Fruit fly (Drosophila melanogaster): ENCODE results near the gene CG4815.

CG4815 gene

DNA sequence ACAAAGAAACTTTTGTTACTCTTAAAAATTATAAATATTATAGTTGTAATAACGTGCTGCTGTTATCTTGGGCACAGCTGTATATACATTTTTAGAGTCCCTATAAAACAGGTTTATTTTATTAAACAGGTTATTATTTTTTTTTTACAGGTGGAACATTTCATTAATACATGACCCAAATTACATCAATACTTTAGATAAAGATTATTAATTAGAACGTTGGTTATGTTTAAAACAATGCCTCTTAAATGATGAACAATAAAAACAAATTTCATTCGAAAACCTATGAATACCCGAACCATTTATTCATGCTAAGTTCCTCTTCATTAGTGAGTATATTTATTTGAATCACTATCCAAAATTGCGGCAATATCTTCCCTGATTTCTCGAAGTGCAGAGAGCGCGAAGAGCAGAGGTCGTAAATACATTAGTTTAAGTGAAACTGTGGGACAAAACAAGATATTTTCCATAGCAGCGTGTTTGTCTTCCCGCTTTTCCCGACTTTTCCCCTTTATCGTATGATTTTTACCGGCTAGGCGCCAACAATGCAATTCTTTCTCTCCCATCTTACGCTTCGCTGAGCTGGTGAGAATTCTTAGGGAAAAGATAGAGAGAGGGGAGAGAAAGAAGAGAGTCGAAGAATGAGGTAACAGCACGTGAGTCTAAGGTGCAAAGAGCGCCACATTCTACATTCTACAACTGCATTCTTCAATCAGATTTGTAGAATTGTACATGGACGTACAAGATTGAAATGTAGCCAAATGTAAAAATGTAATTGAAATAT lies 1.7 kb downstream of the CG4815 start (continued):
- TF ChIP-seq trh (GFP tag; optimal IDR thresholded peaks at IDR 0.05) = no peak
- TF ChIP-seq Taf1 (GFP tag; IDR thresholded peaks at IDR 0.05) = peak; percentile 38; the same call in 1 of the 2 replicates
- TF ChIP-seq CG8944 (GFP tag; optimal IDR thresholded peaks at IDR 0.05) = peak; percentile 36
- no peak for TF ChIP-seq CG13296 (GFP tag; optimal IDR thresholded peaks at IDR 0.05)
- TF ChIP-seq CG1233 (GFP tag; optimal IDR thresholded peaks at IDR 0.05) = peak; percentile 25
- TF ChIP-seq row (GFP tag; IDR thresholded peaks at IDR 0.05) = peak; percentile 76
- TF ChIP-seq CG31224 (GFP tag; IDR thresholded peaks at IDR 0.05) = peak; percentile 20; the same call in 1 of the 2 replicates
- no peak for TF ChIP-seq CG13287 (GFP tag; IDR thresholded peaks at IDR 0.05; ENCODE audit: partially characterized antibody)
- peak; percentile 11 for TF ChIP-seq kni (GFP tag; optimal IDR thresholded peaks at IDR 0.05)
- no peak for TF ChIP-seq Jarid2 (GFP tag; optimal IDR thresholded peaks at IDR 0.05)
- TF ChIP-seq CG31441 (GFP tag; IDR thresholded peaks at IDR 0.05) = peak; percentile 31; the same call in 1 of the 2 replicates
- peak; percentile 31 for TF ChIP-seq jing (GFP tag; optimal IDR thresholded peaks at IDR 0.05)
- TF ChIP-seq CG13624 (GFP tag; optimal IDR thresholded peaks at IDR 0.05) = peak; percentile 25
- TF ChIP-seq CG7372 (GFP tag; IDR thresholded peaks at IDR 0.05) = no peak
- no peak for TF ChIP-seq btn (GFP tag; optimal IDR thresholded peaks at IDR 0.05)
- TF ChIP-seq grau (tag; optimal IDR thresholded peaks at IDR 0.05) = peak; percentile 41
- no peak for TF ChIP-seq CG10462 (GFP tag; optimal IDR thresholded peaks at IDR 0.05)
- peak; percentile 62 for TF ChIP-seq tgo (GFP tag; IDR thresholded peaks at IDR 0.05)
- no peak for TF ChIP-seq tna (GFP tag; IDR thresholded peaks at IDR 0.05; ENCODE audit: partially characterized antibody)
- no peak; the same call in 1 of the 2 replicates for TF ChIP-seq Ada2b (GFP tag; IDR thresholded peaks at IDR 0.05)
- peak; percentile 65 for TF ChIP-seq CG9437 (GFP tag; optimal IDR thresholded peaks at IDR 0.05)
- TF ChIP-seq CG15696 (tag; optimal IDR thresholded peaks at IDR 0.05) = no peak
- TF ChIP-seq Ptx1 (GFP tag; IDR thresholded peaks at IDR 0.05) = peak; percentile 54; the same call in 1 of the 2 replicates
- no peak for TF ChIP-seq gfzf (GFP tag; optimal IDR thresholded peaks at IDR 0.05)
- no peak for TF ChIP-seq ro (GFP tag; IDR thresholded peaks at IDR 0.05)
- TF ChIP-seq Oli (tag; optimal IDR thresholded peaks at IDR 0.05) = peak; percentile 27
- no peak for TF ChIP-seq Eip74EF (GFP tag; optimal IDR thresholded peaks at IDR 0.05)
- peak; percentile 55 for TF ChIP-seq zfh2 (GFP tag; optimal IDR thresholded peaks at IDR 0.05)
- TF ChIP-seq Pdp1 (GFP tag; optimal IDR thresholded peaks at IDR 0.05) = peak; percentile 36 to 65
- 0 out of 4 replicates have a peak, but pooled peaks have one; percentile 72 for TF ChIP-seq chinmo (GFP tag; IDR thresholded peaks at IDR 0.05; ENCODE audit: partially characterized antibody)
- peak; percentile 4 for TF ChIP-seq nerfin-1 (tag; optimal IDR thresholded peaks at IDR 0.05)
- peak; percentile 69 for TF ChIP-seq CG9932 (GFP tag; IDR thresholded peaks at IDR 0.05)
- no peak for TF ChIP-seq Ets97D (GFP tag; optimal IDR thresholded peaks at IDR 0.05)
- no peak for TF ChIP-seq psq (GFP tag; optimal IDR thresholded peaks at IDR 0.05)
- no peak for TF ChIP-seq Awh (GFP tag; IDR thresholded peaks at IDR 0.05)
- peak in 1 of 2 experiments; percentile 36 for TF ChIP-seq Hr51 (GFP tag; optimal IDR thresholded peaks at IDR 0.05)
- TF ChIP-seq seq (GFP tag; IDR thresholded peaks at IDR 0.05) = peak; percentile 39; the same call in 1 of the 2 replicates
- TF ChIP-seq CG14667 (GFP tag; IDR thresholded peaks at IDR 0.05) = peak; percentile 43
- no peak for TF ChIP-seq NC2β (GFP tag; optimal IDR thresholded peaks at IDR 0.05)
- no peak for TF ChIP-seq Vsx1 (GFP tag; optimal IDR thresholded peaks at IDR 0.05)
- no peak for TF ChIP-seq CG12744 (GFP tag; optimal IDR thresholded peaks at IDR 0.05)
- peak; percentile 37; the same call in 1 of the 3 replicates for TF ChIP-seq ase (GFP tag; IDR thresholded peaks at IDR 0.05)
- no peak for TF ChIP-seq Asciz (GFP tag; optimal IDR thresholded peaks at IDR 0.05)
- TF ChIP-seq kay (GFP tag; optimal IDR thresholded peaks at IDR 0.05) = no peak
- no peak for TF ChIP-seq Optix (GFP tag; IDR thresholded peaks at IDR 0.05)
- TF ChIP-seq CG16863 (GFP tag; optimal IDR thresholded peaks at IDR 0.05) = no peak
- no peak for TF ChIP-seq CG16779 (GFP tag; IDR thresholded peaks at IDR 0.05)
- TF ChIP-seq cas (GFP tag; IDR thresholded peaks at IDR 0.05) = no peak
- TF ChIP-seq CG2889 (GFP tag; IDR thresholded peaks at IDR 0.05) = peak; percentile 45; the same call in 1 of the 3 replicates
